Worm (Caenorhabditis elegans) whole organism, L4 larva: Measurements from ENCODE around the gene tiar-1.

Experiments used
- F49E8.2 ChIP-seq: sonication (generic microtip); optimal IDR thresholded peaks from 2 replicates; lab custom pipeline; 2016; ENCODE audit warnings: missing compliant biosample characterization, mild to moderate bottlenecking, missing genetic modification characterization, borderline replicate concordance
- ceh-82 ChIP-seq: sonication (generic microtip); optimal IDR thresholded peaks from 2 replicates; lab custom pipeline; 2017; ENCODE audit warnings: missing biosample characterization, missing genetic modification characterization
- daf-8 ChIP-seq: fragments of 200-800 bp; sonication (Bioruptor generic); IDR thresholded peaks from 2 replicates; pipeline ENCODE4 v1.3.6; 2022; ENCODE audit warnings: missing genetic modification characterization, missing compliant biosample characterization
- fos-1 ChIP-seq: fragments of 150-350 bp; optimal IDR thresholded peaks from 2 replicates; lab custom pipeline; 2014; ENCODE audit warnings: missing biosample characterization, missing genetic modification characterization
- lin-13 ChIP-seq: fragments of 150-350 bp; optimal IDR thresholded peaks from 2 replicates; lab custom pipeline; 2014; ENCODE audit warnings: missing biosample characterization, missing genetic modification reagents, missing genetic modification characterization
- lsy-2 ChIP-seq, 2 experiments: fragments of 150-350 bp in 1 of 2; sonication (generic microtip) in 1 of 2; optimal IDR thresholded peaks; 2 replicates each; lab custom pipeline; 2014 to 2017; ENCODE audit warnings: missing biosample characterization in 2 of 2, missing genetic modification characterization in 2 of 2
- skn-1 ChIP-seq: fragments of 150-350 bp; optimal IDR thresholded peaks from 2 replicates; lab custom pipeline; 2014; ENCODE audit warnings: missing biosample characterization, missing genetic modification characterization
- unc-39 ChIP-seq: sonication (generic microtip); optimal IDR thresholded peaks from 2 replicates; lab custom pipeline; 2017; ENCODE audit warnings: missing biosample characterization, missing genetic modification characterization
- ztf-11 ChIP-seq: fragments of 150-350 bp; optimal IDR thresholded peaks from 2 replicates; lab custom pipeline; 2014; ENCODE audit warnings: missing biosample characterization, missing genetic modification characterization

DNA sequence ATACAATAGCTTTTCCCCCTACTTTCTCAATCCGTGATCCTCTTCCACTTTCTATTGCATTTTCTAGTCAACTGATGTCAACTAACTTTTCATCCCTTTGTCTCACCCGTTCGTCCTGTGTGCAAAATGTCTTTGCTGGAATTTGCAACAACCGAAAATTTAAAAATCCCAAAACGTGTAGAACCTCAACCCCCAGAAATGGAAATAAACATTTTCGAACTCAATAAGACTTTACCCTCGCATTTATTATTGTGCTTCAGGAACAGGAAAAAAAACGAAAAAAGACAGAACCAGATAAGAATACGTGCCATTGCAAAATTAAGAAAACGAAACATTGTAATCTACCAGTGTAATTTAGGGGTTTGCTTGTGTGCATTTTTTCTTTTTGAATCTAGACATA lies 2.5 kb downstream of the tiar-1 start:
- TF ChIP-seq lsy-2 (tag; optimal IDR thresholded peaks at IDR 0.05; lab: Kevin White, UChicago) (no peak), lin-13 (GFP tag; lab: Kevin White, UChicago) (no peak), ceh-82 (tag; lab: Kevin White, UChicago) (no peak), fos-1 (tag; lab: Kevin White, UChicago) (no peak), skn-1 (tag; lab: Kevin White, UChicago) (no peak), F49E8.2 (tag; lab: Kevin White, UChicago) (no peak), unc-39 (tag; lab: Kevin White, UChicago) (no peak), ztf-11 (tag; lab: Kevin White, UChicago) (no peak), daf-8 (no peak)
